Fruit fly (Drosophila melanogaster) whole organism, embryonic: Measurements from ENCODE around the gene Plap.
A peak's percentile ranks its signal among the peaks of the same experiment; 100 is the strongest.

Experiments
- Asciz ChIP-seq: fragments of 200-800 bp; sonication (Bioruptor generic); optimal IDR thresholded peaks from 2 replicates; lab custom pipeline; 2017; ENCODE audit warnings: missing biosample characterization, mild to moderate bottlenecking, missing genetic modification characterization, missing genetic modification reagents
- Bteb2 ChIP-seq: fragments of 200-800 bp; sonication (Bioruptor generic); optimal IDR thresholded peaks from 2 replicates; lab custom pipeline; 2016; ENCODE audit warnings: missing biosample characterization, missing genetic modification characterization
- CG10321 ChIP-seq: fragments of 200-800 bp; sonication (Bioruptor generic); IDR thresholded peaks from 2 replicates; pipeline ENCODE4 v1.3.6; 2022; ENCODE audit warnings: missing biosample characterization, missing genetic modification characterization
- CG11093 ChIP-seq: fragments of 200-800 bp; sonication (Bioruptor generic); IDR thresholded peaks from 3 replicates; pipeline ENCODE4 v1.3.6; 2022; ENCODE audit warnings: missing biosample characterization, missing genetic modification characterization
- CG11504 ChIP-seq: fragments of 200-800 bp; sonication (Bioruptor generic); optimal IDR thresholded peaks from 3 replicates; lab custom pipeline; 2019; ENCODE audit warnings: missing biosample characterization, mild to moderate bottlenecking, missing genetic modification characterization, moderate library complexity
- CG12236 ChIP-seq: fragments of 200-800 bp; sonication (Bioruptor generic); optimal IDR thresholded peaks from 2 replicates; lab custom pipeline; 2016; ENCODE audit warnings: missing biosample characterization, missing genetic modification characterization
- CG12299 ChIP-seq: fragments of 200-800 bp; sonication (Bioruptor generic); optimal IDR thresholded peaks from 2 replicates; lab custom pipeline; 2018; ENCODE audit warnings: missing biosample characterization, mild to moderate bottlenecking, missing genetic modification characterization
- CG15073 ChIP-seq: fragments of 200-800 bp; sonication (Bioruptor generic); optimal IDR thresholded peaks from 2 replicates; lab custom pipeline; 2016; ENCODE audit warnings: missing biosample characterization, missing genetic modification characterization
- CG15514 ChIP-seq: fragments of 200-800 bp; sonication (Bioruptor generic); optimal IDR thresholded peaks from 3 replicates; lab custom pipeline; 2017; ENCODE audit warnings: missing biosample characterization, missing genetic modification characterization, mild to moderate bottlenecking, moderate library complexity, missing genetic modification reagents
- CG15601 ChIP-seq: fragments of 200-800 bp; sonication (Bioruptor generic); optimal IDR thresholded peaks from 3 replicates; lab custom pipeline; 2019; ENCODE audit warnings: missing biosample characterization, mild to moderate bottlenecking, missing genetic modification characterization, moderate library complexity
- CG16813 ChIP-seq: fragments of 200-800 bp; sonication (Bioruptor generic); IDR thresholded peaks from 3 replicates; pipeline ENCODE4 v1.3.6; 2022; ENCODE audit warnings: missing biosample characterization, missing genetic modification characterization; ENCODE audit not compliant: partially characterized antibody
- CG16863 ChIP-seq: fragments of 200-800 bp; sonication (Bioruptor generic); optimal IDR thresholded peaks from 3 replicates; lab custom pipeline; 2016; ENCODE audit warnings: missing biosample characterization, missing genetic modification characterization
- CG17829 ChIP-seq: fragments of 200-800 bp; optimal IDR thresholded peaks from 2 replicates; lab custom pipeline; 2019; ENCODE audit warnings: missing biosample characterization, mild to moderate bottlenecking, missing genetic modification characterization, moderate library complexity
- CG2202 ChIP-seq: fragments of 200-800 bp; sonication (Bioruptor generic); optimal IDR thresholded peaks from 2 replicates; lab custom pipeline; 2018; ENCODE audit warnings: missing biosample characterization, mild to moderate bottlenecking, missing genetic modification characterization
- CG32532 ChIP-seq: fragments of 200-800 bp; sonication (Bioruptor generic); IDR thresholded peaks from 2 replicates; pipeline ENCODE4 v1.3.6; 2022; ENCODE audit warnings: missing biosample characterization, missing genetic modification characterization
- CG4360 ChIP-seq: fragments of 200-800 bp; sonication (Bioruptor generic); IDR thresholded peaks from 2 replicates; pipeline ENCODE4 v1.3.6; 2022; ENCODE audit warnings: missing biosample characterization, missing genetic modification characterization
- CG5180 ChIP-seq: fragments of 200-800 bp; sonication (Bioruptor generic); optimal IDR thresholded peaks from 3 replicates; lab custom pipeline; 2017; ENCODE audit warnings: missing biosample characterization, missing genetic modification characterization, mild to moderate bottlenecking, moderate library complexity, missing genetic modification reagents
- CG6813 ChIP-seq: fragments of 200-800 bp; sonication (Bioruptor generic); optimal IDR thresholded peaks from 2 replicates; lab custom pipeline; 2017; ENCODE audit warnings: missing biosample characterization, missing genetic modification characterization, mild to moderate bottlenecking, moderate library complexity, missing genetic modification reagents
- CG7786 ChIP-seq: fragments of 200-800 bp; sonication (Bioruptor generic); optimal IDR thresholded peaks from 2 replicates; lab custom pipeline; 2016; ENCODE audit warnings: missing biosample characterization, missing genetic modification characterization
- CG8290 ChIP-seq, 3 experiments: fragments of 200-800 bp; sonication (Bioruptor generic); optimal IDR thresholded peaks; 2 replicates each; lab custom pipeline; 2016 to 2019; ENCODE audit warnings: missing biosample characterization in 3 of 3, missing genetic modification characterization in 3 of 3, mild to moderate bottlenecking in 2 of 3, moderate library complexity in 1 of 3
- CG8924 ChIP-seq: fragments of 200-800 bp; optimal IDR thresholded peaks from 3 replicates; lab custom pipeline; 2019; ENCODE audit warnings: missing biosample characterization, mild to moderate bottlenecking, missing genetic modification characterization, moderate library complexity
- CHES-1-like ChIP-seq: fragments of 200-800 bp; sonication (Bioruptor generic); optimal IDR thresholded peaks from 2 replicates; lab custom pipeline; 2016; ENCODE audit warnings: missing biosample characterization, missing genetic modification characterization
- Dip3 ChIP-seq: fragments of 200-800 bp; sonication (Bioruptor generic); optimal IDR thresholded peaks from 3 replicates; lab custom pipeline; 2016; ENCODE audit warnings: missing biosample characterization, missing genetic modification characterization
- HHEX ChIP-seq: fragments of 200-800 bp; sonication (Bioruptor generic); optimal IDR thresholded peaks from 3 replicates; lab custom pipeline; 2017; ENCODE audit warnings: missing biosample characterization, mild to moderate bottlenecking, missing genetic modification characterization, missing genetic modification reagents
- Vsx1 ChIP-seq: fragments of 200-800 bp; sonication (Bioruptor generic); optimal IDR thresholded peaks from 2 replicates; lab custom pipeline; 2017; ENCODE audit warnings: missing biosample characterization, mild to moderate bottlenecking, missing genetic modification characterization, missing genetic modification reagents
- ab ChIP-seq: fragments of 200-800 bp; sonication (Bioruptor generic); optimal IDR thresholded peaks from 2 replicates; lab custom pipeline; 2016; ENCODE audit warnings: missing biosample characterization, missing genetic modification characterization
- al ChIP-seq: fragments of 200-800 bp; sonication (Bioruptor generic); IDR thresholded peaks from 2 replicates; pipeline ENCODE4 v1.3.6; 2022; ENCODE audit warnings: missing biosample characterization, missing genetic modification characterization
- aop ChIP-seq: fragments of 200-800 bp; sonication (Bioruptor generic); IDR thresholded peaks from 2 replicates; pipeline ENCODE4 v1.3.6; 2022; ENCODE audit warnings: missing biosample characterization, missing genetic modification characterization
- ap ChIP-seq: fragments of 200-800 bp; sonication (Bioruptor generic); IDR thresholded peaks from 2 replicates; pipeline ENCODE4 v1.3.6; 2022; ENCODE audit warnings: missing biosample characterization, missing genetic modification characterization
- caup ChIP-seq: fragments of 200-800 bp; sonication (Bioruptor generic); optimal IDR thresholded peaks from 3 replicates; lab custom pipeline; 2017; ENCODE audit warnings: missing biosample characterization, mild to moderate bottlenecking, missing genetic modification characterization, moderate library complexity; ENCODE audit not compliant: severe bottlenecking
- cg ChIP-seq: fragments of 200-800 bp; sonication (Bioruptor generic); optimal IDR thresholded peaks from 3 replicates; lab custom pipeline; 2019; ENCODE audit warnings: missing biosample characterization, mild to moderate bottlenecking, missing genetic modification characterization, moderate library complexity
- chn ChIP-seq: fragments of 200-800 bp; sonication (Bioruptor generic); optimal IDR thresholded peaks from 2 replicates; lab custom pipeline; 2016; ENCODE audit warnings: missing biosample characterization, missing genetic modification characterization
- corto ChIP-seq: fragments of 200-800 bp; sonication (Bioruptor generic); optimal IDR thresholded peaks from 2 replicates; lab custom pipeline; 2016; ENCODE audit warnings: missing biosample characterization, mild to moderate bottlenecking, missing genetic modification characterization, moderate library complexity
- danr ChIP-seq: fragments of 200-800 bp; sonication (Bioruptor generic); IDR thresholded peaks from 2 replicates; pipeline ENCODE4 v1.3.6; 2022; ENCODE audit warnings: missing biosample characterization, missing genetic modification characterization
- ewg ChIP-seq: fragments of 200-800 bp; sonication (Bioruptor generic); optimal IDR thresholded peaks from 3 replicates; lab custom pipeline; 2017; ENCODE audit warnings: mild to moderate bottlenecking, missing biosample characterization, missing genetic modification reagents, missing genetic modification characterization
- exex ChIP-seq: fragments of 200-800 bp; sonication (Bioruptor generic); optimal IDR thresholded peaks from 4 replicates; lab custom pipeline; 2018; ENCODE audit warnings: missing biosample characterization, mild to moderate bottlenecking, missing genetic modification characterization, moderate library complexity
- ftz-f1 ChIP-seq: fragments of 200-800 bp; sonication (Bioruptor generic); optimal IDR thresholded peaks from 2 replicates; lab custom pipeline; 2016; ENCODE audit warnings: missing biosample characterization, missing genetic modification characterization
- gro ChIP-seq: fragments of 200-800 bp; sonication (Bioruptor generic); optimal IDR thresholded peaks from 2 replicates; lab custom pipeline; 2016; ENCODE audit warnings: missing biosample characterization, missing genetic modification characterization
- gt ChIP-seq: fragments of 200-800 bp; sonication (Bioruptor generic); IDR thresholded peaks from 2 replicates; pipeline ENCODE4 v1.3.6; 2022; ENCODE audit warnings: missing biosample characterization, missing genetic modification characterization
- lola ChIP-seq, 3 experiments: fragments of >200 bp in 2 of 3; fragments of 200-800 bp in 1 of 3; sonication (Bioruptor generic) in 1 of 3; optimal IDR thresholded peaks; 2 replicates each; lab custom pipeline; 2017 to 2019; ENCODE audit warnings: missing biosample characterization in 3 of 3, missing genetic modification characterization in 3 of 3, mild to moderate bottlenecking in 1 of 3, moderate library complexity in 1 of 3
- psq ChIP-seq: fragments of 200-800 bp; sonication (Bioruptor generic); optimal IDR thresholded peaks from 2 replicates; lab custom pipeline; 2017; ENCODE audit warnings: missing biosample characterization, missing genetic modification characterization
- pum ChIP-seq: fragments of 200-800 bp; sonication (Bioruptor generic); optimal IDR thresholded peaks from 2 replicates; lab custom pipeline; 2016; ENCODE audit warnings: missing biosample characterization, missing genetic modification characterization
- ro ChIP-seq: fragments of 200-800 bp; sonication (Bioruptor generic); IDR thresholded peaks from 2 replicates; pipeline ENCODE4 v1.3.6; 2022; ENCODE audit warnings: missing biosample characterization, missing genetic modification characterization
- slbo ChIP-seq: fragments of 200-800 bp; sonication (Bioruptor generic); IDR thresholded peaks from 2 replicates; pipeline ENCODE4 v1.3.6; 2022; ENCODE audit warnings: missing biosample characterization, missing genetic modification characterization
- stc ChIP-seq: fragments of 200-800 bp; sonication (Bioruptor generic); IDR thresholded peaks from 2 replicates; pipeline ENCODE4 v1.3.6; 2022; ENCODE audit warnings: missing biosample characterization, missing genetic modification characterization
- unc-4 ChIP-seq: fragments of 200-800 bp; sonication (Bioruptor generic); IDR thresholded peaks from 2 replicates; pipeline ENCODE4 v1.3.6; 2022; ENCODE audit warnings: missing biosample characterization, missing genetic modification characterization; ENCODE audit not compliant: partially characterized antibody
- usp ChIP-seq: fragments of >200 bp; optimal IDR thresholded peaks from 2 replicates; lab custom pipeline; 2017; ENCODE audit warnings: missing biosample characterization, missing genetic modification characterization

Plap gene

DNA sequence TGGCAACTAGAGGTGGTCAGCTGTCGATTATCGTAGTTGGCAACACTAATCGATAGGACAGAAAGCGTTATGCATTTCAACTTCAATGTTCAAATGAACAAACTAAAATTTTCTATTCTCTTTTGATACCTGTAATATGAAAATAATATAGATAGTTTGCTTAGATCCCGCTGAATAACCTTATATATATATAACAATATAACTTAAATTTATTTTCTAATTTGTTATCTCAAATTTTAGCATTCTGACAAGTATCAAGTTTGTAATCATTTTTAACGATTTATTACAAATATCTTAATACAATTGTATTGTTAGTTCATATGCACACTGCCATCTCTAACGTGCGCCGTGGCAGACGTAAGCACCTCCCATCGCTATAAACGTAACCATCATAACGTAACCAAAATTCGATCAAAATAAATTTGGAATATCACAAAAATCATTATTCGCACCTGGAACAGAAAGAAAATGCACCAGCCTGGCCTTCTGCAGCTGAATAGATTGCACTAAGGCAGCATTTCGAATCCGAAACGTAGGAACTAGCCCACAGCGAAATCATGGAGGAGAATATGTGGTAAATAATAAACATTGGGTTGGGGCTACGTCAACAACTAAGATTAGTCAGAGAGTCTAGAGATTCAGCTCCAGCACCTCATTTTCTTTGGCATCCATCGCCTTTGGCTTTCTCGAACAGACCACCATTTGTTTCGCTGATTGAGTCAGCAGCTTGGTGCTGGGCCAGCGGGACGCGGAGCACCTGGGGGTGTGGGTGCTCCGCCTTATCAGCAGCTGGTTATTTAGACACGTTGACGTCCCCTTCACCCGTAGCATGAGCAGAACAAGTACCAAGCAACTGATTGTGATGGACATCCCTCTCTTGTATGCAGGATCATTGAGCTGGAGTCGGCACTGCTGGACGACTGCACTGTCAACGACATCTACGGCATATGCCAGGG lies 41.0 kb downstream of the Plap start, which contains the start of the genes Pino and TBC1D23 (continued):
- no peak for TF ChIP-seq CG8290 (GFP tag; optimal IDR thresholded peaks at IDR 0.05; lab: Kevin White, UChicago)
- peak in 1 of 2 experiments; percentile 58 for TF ChIP-seq CG8290 (tag; optimal IDR thresholded peaks at IDR 0.05; lab: Kevin White, UChicago)
- peak in 1 of 3 experiments; percentile 79 for TF ChIP-seq lola (GFP tag; optimal IDR thresholded peaks at IDR 0.05; lab: Kevin White, UChicago)
- no peak for TF ChIP-seq CHES-1-like
- peak; percentile 50 for TF ChIP-seq chn (GFP tag; lab: Kevin White, UChicago)
- TF ChIP-seq CG15601 (tag; lab: Kevin White, UChicago): peak; percentile 53
- TF ChIP-seq ro: peak; percentile 35
- peak; percentile 86 for TF ChIP-seq slbo
- no peak for TF ChIP-seq Bteb2
- TF ChIP-seq exex (tag; lab: Kevin White, UChicago): no peak
- peak; percentile 46 for TF ChIP-seq HHEX (GFP tag; lab: Kevin White, UChicago)
- TF ChIP-seq aop (GFP tag; lab: Robert Waterston, UW): no peak
- no peak for TF ChIP-seq CG11093 (GFP tag; lab: Robert Waterston, UW)
- no peak for TF ChIP-seq CG15073
- TF ChIP-seq CG8924 (tag; lab: Kevin White, UChicago): peak; percentile 80
- peak; percentile 32 for TF ChIP-seq corto (GFP tag; lab: Kevin White, UChicago)
- no peak for TF ChIP-seq gt (GFP tag; lab: Robert Waterston, UW)
- peak; percentile 78 for TF ChIP-seq CG17829 (tag; lab: Kevin White, UChicago)
- TF ChIP-seq al: peak; percentile 78
- TF ChIP-seq CG11504 (tag; lab: Kevin White, UChicago): peak; percentile 75
- no peak for TF ChIP-seq ap (GFP tag; lab: Robert Waterston, UW)
- TF ChIP-seq cg (GFP tag; lab: Kevin White, UChicago): no peak
- TF ChIP-seq CG10321 (GFP tag; lab: Robert Waterston, UW): no peak
- TF ChIP-seq CG16813 (GFP tag; lab: Robert Waterston, UW): peak; percentile 73; the same call in 2 of the 3 replicates
- peak; percentile 19 for TF ChIP-seq Vsx1 (GFP tag; lab: Kevin White, UChicago)
- peak; percentile 19 for TF ChIP-seq Asciz (GFP tag; lab: Kevin White, UChicago)
- no peak for TF ChIP-seq ftz-f1 (GFP tag; lab: Kevin White, UChicago)
- TF ChIP-seq CG12299 (tag; lab: Kevin White, UChicago): peak; percentile 49
- TF ChIP-seq ewg (GFP tag; lab: Kevin White, UChicago): peak; percentile 32
- peak; percentile 79 for TF ChIP-seq CG15514 (GFP tag; lab: Kevin White, UChicago)
- peak; percentile 38; the same call in 1 of the 2 replicates for TF ChIP-seq danr (GFP tag; lab: Robert Waterston, UW)
- peak; percentile 45 for TF ChIP-seq caup
- TF ChIP-seq gro (GFP tag; lab: Kevin White, UChicago): no peak
- TF ChIP-seq CG2202 (tag; lab: Kevin White, UChicago): no peak
- TF ChIP-seq CG4360: no peak
- peak; percentile 67 for TF ChIP-seq unc-4 (GFP tag; lab: Robert Waterston, UW)
- no peak for TF ChIP-seq CG5180 (GFP tag; lab: Kevin White, UChicago)
- TF ChIP-seq ab (GFP tag; lab: Kevin White, UChicago): no peak
- TF ChIP-seq stc (GFP tag; lab: Robert Waterston, UW): peak; percentile 21; the same call in 1 of the 2 replicates
- TF ChIP-seq usp (GFP tag; lab: Kevin White, UChicago): no peak
- no peak for TF ChIP-seq CG6813
- peak; percentile 24 for TF ChIP-seq CG7786 (GFP tag; lab: Kevin White, UChicago)
- TF ChIP-seq CG32532 (GFP tag; lab: Robert Waterston, UW): peak; percentile 81
- no peak for TF ChIP-seq CG16863
- TF ChIP-seq CG12236 (GFP tag; lab: Kevin White, UChicago): no peak
- TF ChIP-seq pum: peak; percentile 9
- TF ChIP-seq Dip3 (GFP tag; lab: Kevin White, UChicago): peak; percentile 41
- peak; percentile 45 for TF ChIP-seq psq (GFP tag; lab: Kevin White, UChicago)
